Worm (Caenorhabditis elegans) whole organism, L1 larva: ENCODE data around the gene pei-1.

ENCODE experiments used
- blmp-1 ChIP-seq: fragments of 150-350 bp; optimal IDR thresholded peaks from 2 replicates; lab custom pipeline; 2014; ENCODE audit warnings: missing biosample characterization, missing genetic modification characterization
- efl-1 ChIP-seq, 4 experiments: fragments of 150-350 bp; optimal IDR thresholded peaks in 3 of 4; peaks in 1 of 4; 1 replicate in 1 of 4; 2 replicates in 3 of 4; lab custom pipeline; 2014; ENCODE audit warnings: missing biosample characterization in 2 of 4, missing genetic modification characterization in 2 of 4, missing genetic modification reagents in 2 of 4
- grh-1 ChIP-seq: fragments of 200-800 bp; sonication (Bioruptor generic); IDR thresholded peaks from 2 replicates; pipeline ENCODE4 v1.3.6; 2022; ENCODE audit warnings: missing genetic modification reagents, missing genetic modification characterization, missing compliant biosample characterization
- irx-1 ChIP-seq: sonication (generic microtip); optimal IDR thresholded peaks from 2 replicates; lab custom pipeline; 2016; ENCODE audit warnings: missing genetic modification characterization, missing compliant biosample characterization
- lin-35 ChIP-seq, 2 experiments: fragments of 150-350 bp; optimal IDR thresholded peaks; 2 replicates each; lab custom pipeline; 2014; ENCODE audit warnings: missing biosample characterization in 2 of 2, missing genetic modification characterization in 2 of 2, missing genetic modification reagents in 2 of 2
- mdl-1 ChIP-seq, 2 experiments: fragments of 150-350 bp; optimal IDR thresholded peaks; 2 replicates each; lab custom pipeline; 2014 to 2017; ENCODE audit warnings: missing biosample characterization in 2 of 2, missing genetic modification characterization in 2 of 2, inconsistent platforms in 1 of 2
- nhr-12 ChIP-seq: sonication (generic microtip); optimal IDR thresholded peaks from 2 replicates; lab custom pipeline; 2017; ENCODE audit warnings: missing biosample characterization, missing genetic modification characterization
- nhr-47 ChIP-seq: sonication (generic microtip); optimal IDR thresholded peaks from 2 replicates; lab custom pipeline; 2016; ENCODE audit warnings: mild to moderate bottlenecking, missing genetic modification characterization, moderate library complexity, missing compliant biosample characterization
- pag-3 ChIP-seq: sonication (generic microtip); optimal IDR thresholded peaks from 2 replicates; lab custom pipeline; 2017; ENCODE audit warnings: missing genetic modification characterization, mild to moderate bottlenecking, missing compliant biosample characterization, antibody characterized with exemption, borderline replicate concordance; ENCODE audit not compliant: insufficient read depth
- skn-1 ChIP-seq: fragments of 150-350 bp; optimal IDR thresholded peaks from 2 replicates; lab custom pipeline; 2014; ENCODE audit warnings: missing biosample characterization, missing genetic modification characterization
- snpc-4 ChIP-seq: fragments of 150-350 bp; optimal IDR thresholded peaks from 2 replicates; lab custom pipeline; 2014; ENCODE audit warnings: missing biosample characterization, missing genetic modification characterization
- unc-130 ChIP-seq: fragments of 150-350 bp; optimal IDR thresholded peaks from 2 replicates; lab custom pipeline; 2017; ENCODE audit warnings: missing biosample characterization, missing genetic modification characterization, inconsistent platforms
- unc-62 ChIP-seq: fragments of 150-350 bp; optimal IDR thresholded peaks from 2 replicates; lab custom pipeline; 2014; ENCODE audit warnings: missing biosample characterization, missing genetic modification reagents, missing genetic modification characterization

DNA sequence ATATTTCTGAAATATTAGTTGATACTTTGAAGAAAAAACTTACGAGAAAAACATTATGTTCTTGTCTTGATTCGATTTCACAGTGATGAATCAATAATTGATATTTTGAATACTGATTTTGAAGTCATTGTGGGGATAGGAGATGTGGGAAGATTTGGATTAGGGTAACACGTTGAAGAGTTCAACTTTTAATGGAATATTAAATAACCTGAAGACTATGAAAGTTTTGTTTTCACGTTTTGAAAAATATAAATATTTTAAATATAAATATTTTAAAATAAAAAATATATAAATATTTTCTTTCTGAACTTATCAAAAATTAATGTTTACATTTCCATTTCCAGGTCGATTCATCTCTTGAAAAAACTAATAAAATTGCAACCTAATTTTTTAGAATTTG lies at the start of gene pei-1:
- no peak for TF ChIP-seq blmp-1 (tag; lab: Kevin White, UChicago)
- TF ChIP-seq irx-1 (tag; lab: Kevin White, UChicago): no peak
- no peak for TF ChIP-seq skn-1 (tag; lab: Kevin White, UChicago)
- TF ChIP-seq lin-35 (GFP tag; optimal IDR thresholded peaks at IDR 0.05; lab: Kevin White, UChicago): no peak
- TF ChIP-seq unc-62 (GFP tag; lab: Kevin White, UChicago): no peak
- no peak for TF ChIP-seq nhr-47 (tag; lab: Kevin White, UChicago)
- no peak for TF ChIP-seq unc-130
- no peak for TF ChIP-seq nhr-12 (tag; lab: Kevin White, UChicago)
- no peak for TF ChIP-seq mdl-1 (tag; optimal IDR thresholded peaks at IDR 0.05; lab: Kevin White, UChicago)
- TF ChIP-seq snpc-4 (tag; lab: Kevin White, UChicago): no peak
- no peak for TF ChIP-seq pag-3 (tag; lab: Kevin White, UChicago)
- TF ChIP-seq efl-1 (optimal IDR thresholded peaks at IDR 0.05; lab: Kevin White, UChicago): no peak
- TF ChIP-seq efl-1 (GFP tag; optimal IDR thresholded peaks at IDR 0.05 in 1 of 2; lab: Kevin White, UChicago): no peak
- TF ChIP-seq grh-1 (GFP tag; lab: Robert Waterston, UW): no peak
